Worm (Caenorhabditis elegans) whole organism, L4 larva: ENCODE measurements around the gene nhr-155.

Experiments used
- hif-1 ChIP-seq, 2 experiments: sonication (generic microtip); optimal IDR thresholded peaks; 2 replicates each; lab custom pipeline; 2016 to 2017; ENCODE audit warnings: missing compliant biosample characterization in 2 of 2, missing genetic modification characterization in 2 of 2, missing genetic modification reagents in 2 of 2, missing genotype in 2 of 2, mild to moderate bottlenecking in 1 of 2
- lin-39 ChIP-seq: fragments of 150-350 bp; optimal IDR thresholded peaks from 2 replicates; lab custom pipeline; 2014; ENCODE audit warnings: missing biosample characterization, missing genetic modification reagents, missing genetic modification characterization
- nhr-11 ChIP-seq: fragments of 150-350 bp; optimal IDR thresholded peaks from 2 replicates; lab custom pipeline; 2014; ENCODE audit warnings: missing biosample characterization, missing genetic modification characterization
- pha-4 ChIP-seq, 2 experiments: fragments of 150-350 bp in 1 of 2; fragments of 200-800 bp in 1 of 2; sonication (Bioruptor generic) in 1 of 2; IDR thresholded peaks in 1 of 2; optimal IDR thresholded peaks in 1 of 2; 2 replicates each; pipeline versions ENCODE4 v1.3.6 to Lab custom; 2014 to 2022; ENCODE audit warnings: missing genetic modification characterization in 2 of 2, missing genetic modification reagents in 2 of 2, missing biosample characterization in 1 of 2, missing compliant biosample characterization in 1 of 2
- skn-1 ChIP-seq: fragments of 150-350 bp; optimal IDR thresholded peaks from 2 replicates; lab custom pipeline; 2014; ENCODE audit warnings: missing biosample characterization, missing genetic modification characterization
- unc-62 ChIP-seq, 3 experiments: fragments of 150-350 bp in 1 of 3; sonication (generic microtip); optimal IDR thresholded peaks in 2 of 3; peaks in 1 of 3; 1 replicate in 1 of 3; 2 replicates in 2 of 3; lab custom pipeline; 2014 to 2017; ENCODE audit warnings: missing biosample characterization in 3 of 3, missing genetic modification characterization in 3 of 3, missing genetic modification reagents in 3 of 3, missing genotype in 1 of 3
- ztf-11 ChIP-seq: fragments of 150-350 bp; optimal IDR thresholded peaks from 2 replicates; lab custom pipeline; 2014; ENCODE audit warnings: missing biosample characterization, missing genetic modification characterization

- TF ChIP-seq nhr-11 (tag; lab: Kevin White, UChicago) (no peak), ztf-11 (tag; lab: Kevin White, UChicago) (no peak), lin-39 (tag; lab: Kevin White, UChicago) (no peak), pha-4 (GFP tag; IDR thresholded peaks at IDR 0.05; lab: Robert Waterston, UW) (no peak), pha-4 (tag; optimal IDR thresholded peaks at IDR 0.05; lab: Kevin White, UChicago) (no peak), hif-1 (tag; optimal IDR thresholded peaks at IDR 0.05; lab: Kevin White, UChicago) (no peak), unc-62 (GFP tag; optimal IDR thresholded peaks at IDR 0.05 in 1 of 2; lab: Kevin White, UChicago) (no peak), unc-62 (tag; optimal IDR thresholded peaks at IDR 0.05; lab: Kevin White, UChicago) (no peak), skn-1 (tag; lab: Kevin White, UChicago) (no peak)
These were observed 35.4 kb downstream of the nhr-155 start, which contains the start of gene C14C6.13 for ce11 chrV:574639-575038.
